Worm (Caenorhabditis elegans) whole organism, L3 larva: ENCODE measurements around the gene H09F14.1.

Experiments
- aly-2 ChIP-seq: fragments of 150-350 bp; optimal IDR thresholded peaks from 2 replicates; lab custom pipeline; 2014; ENCODE audit warnings: missing biosample characterization, missing genetic modification characterization
- ceh-82 ChIP-seq: fragments of 150-350 bp; optimal IDR thresholded peaks from 2 replicates; lab custom pipeline; 2014; ENCODE audit warnings: missing biosample characterization, missing genetic modification characterization
- egl-27 ChIP-seq: sonication (generic microtip); optimal IDR thresholded peaks from 4 replicates; lab custom pipeline; 2017; ENCODE audit warnings: missing biosample characterization, missing genetic modification reagents, missing genetic modification characterization
- fkh-2 ChIP-seq: fragments of 150-350 bp; optimal IDR thresholded peaks from 2 replicates; lab custom pipeline; 2014; ENCODE audit warnings: missing biosample characterization, missing genetic modification reagents, missing genetic modification characterization
- lsy-12 ChIP-seq: sonication (generic microtip); optimal IDR thresholded peaks from 2 replicates; lab custom pipeline; 2016; ENCODE audit warnings: mild to moderate bottlenecking, missing genetic modification characterization, missing compliant biosample characterization
- mdl-1 ChIP-seq: fragments of 150-350 bp; optimal IDR thresholded peaks from 2 replicates; lab custom pipeline; 2014; ENCODE audit warnings: missing biosample characterization, missing genetic modification characterization
- nhr-237 ChIP-seq: fragments of 150-350 bp; optimal IDR thresholded peaks from 2 replicates; lab custom pipeline; 2014; ENCODE audit warnings: missing biosample characterization, missing genetic modification characterization
- nhr-25 ChIP-seq: sonication (generic microtip); optimal IDR thresholded peaks from 2 replicates; lab custom pipeline; 2017; ENCODE audit warnings: missing biosample characterization, missing genetic modification characterization
- nhr-43 ChIP-seq: sonication (generic microtip); optimal IDR thresholded peaks from 2 replicates; lab custom pipeline; 2016; ENCODE audit warnings: mild to moderate bottlenecking, missing genetic modification characterization, missing compliant biosample characterization; ENCODE audit not compliant: poor library complexity, severe bottlenecking
- nhr-76 ChIP-seq: fragments of 150-350 bp; sonication (generic microtip); optimal IDR thresholded peaks from 5 replicates; lab custom pipeline; 2014; ENCODE audit warnings: missing biosample characterization, missing genetic modification characterization
- nhr-77 ChIP-seq: fragments of 150-350 bp; optimal IDR thresholded peaks from 2 replicates; lab custom pipeline; 2014; ENCODE audit warnings: missing biosample characterization, missing genetic modification characterization
- zag-1 ChIP-seq: fragments of 150-350 bp; optimal IDR thresholded peaks from 2 replicates; lab custom pipeline; 2014; ENCODE audit warnings: missing biosample characterization, missing genetic modification characterization
- ztf-11 ChIP-seq: fragments of 150-350 bp; optimal IDR thresholded peaks from 2 replicates; lab custom pipeline; 2014; ENCODE audit warnings: missing biosample characterization, missing genetic modification characterization

- TF ChIP-seq fkh-2 (no peak), egl-27 (tag; lab: Kevin White, UChicago) (no peak), nhr-76 (tag; lab: Kevin White, UChicago) (no peak), lsy-12 (tag; lab: Kevin White, UChicago) (no peak), ceh-82 (tag; lab: Kevin White, UChicago) (no peak), aly-2 (tag; lab: Kevin White, UChicago) (no peak), ztf-11 (tag; lab: Kevin White, UChicago) (no peak), mdl-1 (tag; lab: Kevin White, UChicago) (no peak), nhr-43 (tag; lab: Kevin White, UChicago) (no peak), nhr-237 (tag; lab: Kevin White, UChicago) (no peak), nhr-77 (tag; lab: Kevin White, UChicago) (no peak), nhr-25 (tag; lab: Kevin White, UChicago) (no peak), zag-1 (tag; lab: Kevin White, UChicago) (no peak)
These were observed 22.9 kb downstream of the H09F14.1 start, which contains the start of gene T21C9.9 for ce11 chrV:10592479-10592878.
